Worm (Caenorhabditis elegans): ENCODE measurements around the gene nspd-5.
"Not testable (repeated sequence)": the region's sequence is repeated elsewhere in the genome, so short reads cannot be mapped to it uniquely, and the experiment has no call there.

The nspd-5 gene

DNA sequence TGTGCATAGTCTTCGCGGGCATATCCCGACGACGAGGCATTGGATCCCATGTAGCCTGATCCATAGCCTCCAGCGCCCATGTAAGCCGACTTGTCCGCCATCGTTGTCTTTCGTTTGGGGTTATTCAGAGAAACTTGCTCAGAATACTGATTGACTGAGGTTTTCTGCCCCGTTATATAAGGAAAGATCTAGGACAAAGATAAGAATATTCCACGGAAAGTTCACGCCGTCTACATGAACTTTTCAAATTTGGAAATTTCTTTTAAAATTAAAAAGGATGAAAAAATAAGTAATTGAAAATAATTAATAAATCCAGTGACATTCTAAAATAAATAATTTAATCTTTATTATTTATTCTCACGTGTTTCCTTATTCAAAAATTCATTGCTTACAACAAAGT, at the start of gene nspd-5, which contains the start of gene F11G11.4:
Gene nspd-5, minus strand, starts transcription at position 101 of the 400 bp plus-strand sequence.
Gene F11G11.4, plus strand, starts transcription at position 335 of the 400 bp plus-strand sequence.
- not testable (repeated sequence) for TF ChIP-seq nhr-11, ceh-31, elt-4 (tag; optimal IDR thresholded peaks at IDR 0.05)

DNA sequence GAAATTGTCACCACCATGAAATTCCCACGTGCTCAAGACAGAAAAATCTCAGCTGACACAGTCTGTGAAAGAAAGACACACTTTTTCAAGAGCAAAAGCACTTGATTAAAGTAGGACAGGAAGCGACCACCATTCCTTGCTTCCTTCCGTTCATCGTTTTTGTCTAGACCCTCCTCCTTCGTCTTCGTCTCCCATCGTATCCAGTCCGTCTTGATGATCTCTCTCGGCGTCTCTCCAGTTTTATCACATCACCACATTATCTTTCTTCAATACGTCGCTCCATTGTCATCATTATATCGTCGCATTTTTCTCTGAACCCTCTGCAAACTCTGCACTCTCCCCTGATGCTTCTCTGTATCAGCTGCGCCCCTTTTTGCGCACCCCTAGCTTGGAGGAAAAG, 48.0 kb upstream of the nspd-5 start:
- TF ChIP-seq ceh-2 (tag; optimal IDR thresholded peaks at IDR 0.05) (no peak), ceh-45 (GFP tag; IDR thresholded peaks at IDR 0.05) (no peak), elt-2 (tag; optimal IDR thresholded peaks at IDR 0.05) (peak; percentile 22), hlh-6 (tag; optimal IDR thresholded peaks at IDR 0.05) (no peak), pha-4 (tag; optimal IDR thresholded peaks at IDR 0.05) (no peak), unc-42 (tag; optimal IDR thresholded peaks at IDR 0.05) (peak; percentile 38), ttx-3 (tag; optimal IDR thresholded peaks at IDR 0.05) (no peak), ama-1 (optimal IDR thresholded peaks at IDR 0.05) (no peak), sox-2 (GFP tag; IDR thresholded peaks at IDR 0.05) (no peak), npax-4 (tag; optimal IDR thresholded peaks at IDR 0.05) (no peak), sdc-2 (tag; optimal IDR thresholded peaks at IDR 0.05) (no peak), ceh-6 (GFP tag; optimal IDR thresholded peaks at IDR 0.05) (no peak), syd-9 (tag; optimal IDR thresholded peaks at IDR 0.05) (no peak), pat-9 (tag; optimal IDR thresholded peaks at IDR 0.05) (no peak), pax-1 (tag; optimal IDR thresholded peaks at IDR 0.05) (no peak), nhr-232 (tag; optimal IDR thresholded peaks at IDR 0.05) (no peak), ceh-22 (tag; optimal IDR thresholded peaks at IDR 0.05) (peak; percentile 19), madf-2 (tag; optimal IDR thresholded peaks at IDR 0.05) (no peak), K02D7.2 (tag; optimal IDR thresholded peaks at IDR 0.05) (no peak), unc-55 (GFP tag; optimal IDR thresholded peaks at IDR 0.05) (peak; percentile 48), F13H6.1 (tag; optimal IDR thresholded peaks at IDR 0.05) (no peak), che-1 (tag; optimal IDR thresholded peaks at IDR 0.05) (no peak)

DNA sequence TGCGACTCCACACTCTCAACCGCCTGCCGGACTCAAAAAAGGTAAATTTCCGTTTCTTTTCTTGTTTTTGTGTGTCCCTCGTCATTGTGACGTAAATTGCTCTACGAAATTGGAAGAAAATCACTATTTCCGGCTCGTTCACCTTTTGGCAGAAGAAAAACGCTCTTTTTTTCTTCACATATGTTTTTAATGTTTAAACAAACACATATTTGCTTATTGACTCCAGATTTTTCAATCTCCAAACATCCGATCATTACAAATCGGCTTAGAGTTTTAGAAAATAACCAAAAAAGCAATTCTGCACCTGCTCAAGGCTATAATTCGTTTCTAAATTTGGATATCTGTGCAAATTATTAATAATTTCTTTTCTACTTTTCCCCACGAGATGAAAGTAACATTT, 45.7 kb upstream of the nspd-5 start:
- TF ChIP-seq pha-2 (tag; optimal IDR thresholded peaks at IDR 0.05) (no peak), ttx-3 (tag; optimal IDR thresholded peaks at IDR 0.05) (no peak), fax-1 (tag; optimal IDR thresholded peaks at IDR 0.05) (no peak), sox-2 (GFP tag; IDR thresholded peaks at IDR 0.05) (no peak), ceh-2 (tag; optimal IDR thresholded peaks at IDR 0.05) (no peak)

- TF ChIP-seq pros-1 (tag; optimal IDR thresholded peaks at IDR 0.05) (no peak), ztf-16 (tag; optimal IDR thresholded peaks at IDR 0.05) (no peak), ceh-18 (tag; optimal IDR thresholded peaks at IDR 0.05) (no peak), ceh-31 (tag; optimal IDR thresholded peaks at IDR 0.05) (no peak), ceh-45 (GFP tag; IDR thresholded peaks at IDR 0.05) (no peak), eyg-1 (tag; optimal IDR thresholded peaks at IDR 0.05) (no peak), Y22D7AL.16 (tag; optimal IDR thresholded peaks at IDR 0.05) (no peak), hlh-15 (tag; optimal IDR thresholded peaks at IDR 0.05) (no peak), C38D4.7 (GFP tag; optimal IDR thresholded peaks at IDR 0.05) (no peak), ceh-48 (tag; optimal IDR thresholded peaks at IDR 0.05) (no peak), tbx-2 (tag; optimal IDR thresholded peaks at IDR 0.05) (no peak), pqm-1 (tag; optimal IDR thresholded peaks at IDR 0.05) (no peak), sdc-2 (tag; optimal IDR thresholded peaks at IDR 0.05) (no peak), T23F11.4 (GFP tag; optimal IDR thresholded peaks at IDR 0.05) (no peak), unc-3 (GFP tag; conservative IDR thresholded peaks at IDR 0.05) (no peak), unc-3 (tag; optimal IDR thresholded peaks at IDR 0.05) (no peak), nhr-11 (tag; optimal IDR thresholded peaks at IDR 0.05) (no peak), ceh-9 (tag; optimal IDR thresholded peaks at IDR 0.05) (no peak), rnt-1 (tag; optimal IDR thresholded peaks at IDR 0.05) (no peak), hlh-13 (GFP tag; optimal IDR thresholded peaks at IDR 0.05) (no peak)
Measured at ce11 chrII:4905331-4905730, 45.2 kb upstream of the nspd-5 start.

All from whole organism, late embryonic.